Worm (Caenorhabditis elegans) whole organism, mixed stage, embryonic: ENCODE measurements around the gene F55C12.19.

ENCODE experiments used
- M03D4.4 ChIP-seq: sonication (generic microtip); optimal IDR thresholded peaks from 2 replicates; lab custom pipeline; 2017; ENCODE audit warnings: mild to moderate bottlenecking, missing genetic modification characterization, missing compliant biosample characterization
- bed-3 ChIP-seq: fragments of 200-800 bp; sonication (Bioruptor generic); optimal IDR thresholded peaks from 3 replicates; lab custom pipeline; 2018; ENCODE audit warnings: mild to moderate bottlenecking, missing genetic modification characterization, moderate library complexity, missing compliant biosample characterization
- blmp-1 ChIP-seq: fragments of 150-350 bp; optimal IDR thresholded peaks from 2 replicates; lab custom pipeline; 2014; ENCODE audit warnings: missing biosample characterization, missing genetic modification characterization
- ceh-39 ChIP-seq: fragments of 150-350 bp; optimal IDR thresholded peaks from 2 replicates; lab custom pipeline; 2014; ENCODE audit warnings: missing biosample characterization, missing genetic modification characterization
- ceh-43 ChIP-seq: fragments of 200-800 bp; sonication (Bioruptor generic); optimal IDR thresholded peaks from 2 replicates; lab custom pipeline; 2018; ENCODE audit warnings: mild to moderate bottlenecking, missing genetic modification characterization, moderate library complexity, missing compliant biosample characterization
- ceh-83 ChIP-seq: fragments of 200-800 bp; sonication (Bioruptor generic); optimal IDR thresholded peaks from 2 replicates; lab custom pipeline; 2018; ENCODE audit warnings: mild to moderate bottlenecking, missing genetic modification characterization, missing compliant biosample characterization
- ces-1 ChIP-seq: fragments of 150-350 bp; optimal IDR thresholded peaks from 2 replicates; lab custom pipeline; 2014; ENCODE audit warnings: missing biosample characterization, missing genetic modification reagents, missing genetic modification characterization
- cnd-1 ChIP-seq: fragments of 200-800 bp; sonication (Bioruptor generic); optimal IDR thresholded peaks from 2 replicates; lab custom pipeline; 2018; ENCODE audit warnings: mild to moderate bottlenecking, missing genetic modification characterization, missing compliant biosample characterization
- drap-1 ChIP-seq: fragments of 200-800 bp; sonication (Bioruptor generic); optimal IDR thresholded peaks from 3 replicates; lab custom pipeline; 2018; ENCODE audit warnings: mild to moderate bottlenecking, missing genetic modification characterization, missing compliant biosample characterization
- elt-1 ChIP-seq: sonication (generic microtip); optimal IDR thresholded peaks from 2 replicates; lab custom pipeline; 2017; ENCODE audit warnings: missing genetic modification characterization, mild to moderate bottlenecking, missing compliant biosample characterization, antibody characterized with exemption, moderate library complexity, borderline replicate concordance; ENCODE audit not compliant: insufficient read depth
- elt-3 ChIP-seq: fragments of 150-350 bp; optimal IDR thresholded peaks from 2 replicates; lab custom pipeline; 2014; ENCODE audit warnings: missing biosample characterization, missing genetic modification characterization
- flh-1 ChIP-seq: fragments of 200-800 bp; sonication (Bioruptor generic); optimal IDR thresholded peaks from 2 replicates; lab custom pipeline; 2018; ENCODE audit warnings: mild to moderate bottlenecking, missing genetic modification characterization, moderate library complexity, missing compliant biosample characterization
- ham-2 ChIP-seq: fragments of 200-800 bp; sonication (Bioruptor generic); optimal IDR thresholded peaks from 2 replicates; lab custom pipeline; 2018; ENCODE audit warnings: mild to moderate bottlenecking, missing genetic modification characterization, missing compliant biosample characterization
- hlh-1 ChIP-seq: fragments of 150-350 bp; optimal IDR thresholded peaks from 2 replicates; lab custom pipeline; 2014; ENCODE audit warnings: missing biosample characterization, missing genetic modification reagents, missing genetic modification characterization
- lin-13 ChIP-seq: fragments of 150-350 bp; optimal IDR thresholded peaks from 2 replicates; lab custom pipeline; 2014; ENCODE audit warnings: missing biosample characterization, missing genetic modification characterization
- lin-32 ChIP-seq: fragments of 200-800 bp; sonication (Bioruptor generic); optimal IDR thresholded peaks from 2 replicates; lab custom pipeline; 2018; ENCODE audit warnings: mild to moderate bottlenecking, missing genetic modification characterization, missing compliant biosample characterization
- lsy-2 ChIP-seq: fragments of 150-350 bp; optimal IDR thresholded peaks from 2 replicates; lab custom pipeline; 2014; ENCODE audit warnings: missing biosample characterization, missing genetic modification characterization
- mab-5 ChIP-seq: fragments of 150-350 bp; optimal IDR thresholded peaks from 2 replicates; lab custom pipeline; 2014; ENCODE audit warnings: missing biosample characterization, missing genetic modification characterization
- mls-2 ChIP-seq: sonication (generic microtip); optimal IDR thresholded peaks from 2 replicates; lab custom pipeline; 2016; ENCODE audit warnings: mild to moderate bottlenecking, missing genetic modification characterization, moderate library complexity, missing compliant biosample characterization
- nhr-12 ChIP-seq: fragments of 150-350 bp; optimal IDR thresholded peaks from 2 replicates; lab custom pipeline; 2014; ENCODE audit warnings: missing biosample characterization, missing genetic modification characterization
- nhr-2 ChIP-seq: fragments of 150-350 bp; optimal IDR thresholded peaks from 2 replicates; lab custom pipeline; 2014; ENCODE audit warnings: missing biosample characterization, missing genetic modification characterization
- nhr-237 ChIP-seq: fragments of 150-350 bp; optimal IDR thresholded peaks from 2 replicates; lab custom pipeline; 2014; ENCODE audit warnings: missing biosample characterization, missing genetic modification characterization
- nhr-28 ChIP-seq: fragments of 150-350 bp; optimal IDR thresholded peaks from 2 replicates; lab custom pipeline; 2014; ENCODE audit warnings: missing biosample characterization, missing genetic modification characterization
- nhr-76 ChIP-seq: sonication (generic microtip); optimal IDR thresholded peaks from 2 replicates; lab custom pipeline; 2017; ENCODE audit warnings: missing biosample characterization, missing genetic modification characterization
- pha-4 ChIP-seq: fragments of 150-350 bp; optimal IDR thresholded peaks from 2 replicates; lab custom pipeline; 2018; ENCODE audit warnings: missing biosample characterization, missing genetic modification reagents, missing genetic modification characterization
- sem-2 ChIP-seq: fragments of 200-800 bp; sonication (Bioruptor generic); optimal IDR thresholded peaks from 2 replicates; lab custom pipeline; 2018; ENCODE audit warnings: mild to moderate bottlenecking, missing genetic modification characterization, missing compliant biosample characterization
- snpc-4 ChIP-seq: fragments of 150-350 bp; optimal IDR thresholded peaks from 2 replicates; lab custom pipeline; 2014; ENCODE audit warnings: missing biosample characterization, missing genetic modification characterization
- sptf-1 ChIP-seq: sonication (generic microtip); optimal IDR thresholded peaks from 2 replicates; lab custom pipeline; 2017; ENCODE audit warnings: mild to moderate bottlenecking, missing genetic modification characterization, moderate library complexity, missing compliant biosample characterization
- tbx-8 ChIP-seq: fragments of 200-800 bp; sonication (Bioruptor generic); optimal IDR thresholded peaks from 2 replicates; lab custom pipeline; 2018; ENCODE audit warnings: mild to moderate bottlenecking, missing genetic modification characterization, moderate library complexity, missing compliant biosample characterization
- unc-120 ChIP-seq: sonication (generic microtip); optimal IDR thresholded peaks from 2 replicates; lab custom pipeline; 2017; ENCODE audit warnings: missing genetic modification characterization, missing compliant biosample characterization; ENCODE audit not compliant: poor library complexity, severe bottlenecking
- unc-39 ChIP-seq: fragments of 150-350 bp; optimal IDR thresholded peaks from 2 replicates; lab custom pipeline; 2014; ENCODE audit warnings: missing biosample characterization, missing genetic modification characterization
- unc-62 ChIP-seq: fragments of 150-350 bp; optimal IDR thresholded peaks from 2 replicates; lab custom pipeline; 2014; ENCODE audit warnings: missing biosample characterization, missing genetic modification reagents, missing genetic modification characterization
- zip-8 ChIP-seq: fragments of 150-350 bp; optimal IDR thresholded peaks from 2 replicates; lab custom pipeline; 2014; ENCODE audit warnings: missing biosample characterization, missing genetic modification characterization
- ztf-11 ChIP-seq: fragments of 150-350 bp; optimal IDR thresholded peaks from 2 replicates; lab custom pipeline; 2014; ENCODE audit warnings: missing biosample characterization, missing genetic modification characterization

F55C12.19 gene

ce11 chrII:5833136-5833535 lies 32.8 kb upstream of the F55C12.19 start, which contains the start of gene gtap-1:
Gene gtap-1, minus strand, starts transcription at chrII:5833236.
- no peak for TF ChIP-seq snpc-4 (tag; lab: Kevin White, UChicago)
- TF ChIP-seq M03D4.4 (tag; lab: Kevin White, UChicago): no peak
- no peak for TF ChIP-seq hlh-1
- TF ChIP-seq ceh-39 (tag; lab: Kevin White, UChicago): no peak
- TF ChIP-seq elt-1 (tag; lab: Kevin White, UChicago): no peak
- TF ChIP-seq, all 35 proteins: peak for 0

ce11 chrII:5835146-5835545 lies 30.8 kb upstream of the F55C12.19 start:
- no peak for TF ChIP-seq zip-8 (tag; lab: Kevin White, UChicago)

ce11 chrII:5836153-5836719 lies 29.7 kb upstream of the F55C12.19 start, which contains the start of gene fzo-1:
Gene fzo-1, minus strand, starts transcription at chrII:5836203.
- no peak for TF ChIP-seq elt-3 (tag; lab: Kevin White, UChicago)
- peak; percentile 20 for TF ChIP-seq ceh-39 (tag; lab: Kevin White, UChicago)
- TF ChIP-seq nhr-2 (tag; lab: Kevin White, UChicago): no peak
- TF ChIP-seq zip-8 (tag; lab: Kevin White, UChicago): no peak
- TF ChIP-seq nhr-237 (tag; lab: Kevin White, UChicago): peak; percentile 38
- TF ChIP-seq mab-5 (tag; lab: Kevin White, UChicago): no peak
- TF ChIP-seq mls-2 (tag; lab: Kevin White, UChicago): no peak
- peak; percentile 32 for TF ChIP-seq cnd-1 (tag; lab: Kevin White, UChicago)
- peak; percentile 19 for TF ChIP-seq bed-3
- no peak for TF ChIP-seq ztf-11 (tag; lab: Kevin White, UChicago)
- TF ChIP-seq lin-13 (tag; lab: Kevin White, UChicago): no peak
- no peak for TF ChIP-seq snpc-4 (tag; lab: Kevin White, UChicago)
- TF ChIP-seq ceh-83 (GFP tag; lab: Kevin White, UChicago): peak; percentile 59
- TF ChIP-seq pha-4 (tag; lab: Kevin White, UChicago): no peak
- peak; percentile 32 for TF ChIP-seq lsy-2 (tag; lab: Kevin White, UChicago)
- no peak for TF ChIP-seq drap-1 (GFP tag; lab: Kevin White, UChicago)
- TF ChIP-seq ces-1: peak; percentile 82
- TF ChIP-seq unc-120: peak; percentile 34
- no peak for TF ChIP-seq unc-39 (tag; lab: Kevin White, UChicago)
- TF ChIP-seq blmp-1 (tag; lab: Kevin White, UChicago): no peak
- TF ChIP-seq nhr-12 (tag; lab: Kevin White, UChicago): no peak
- TF ChIP-seq, all 35 proteins: peak for 8

- no peak for TF ChIP-seq drap-1 (GFP tag; lab: Kevin White, UChicago)
- no peak for TF ChIP-seq tbx-8 (GFP tag; lab: Kevin White, UChicago)
- TF ChIP-seq unc-62: no peak
- TF ChIP-seq ceh-43 (GFP tag; lab: Kevin White, UChicago): no peak
- TF ChIP-seq nhr-12 (tag; lab: Kevin White, UChicago): no peak
- no peak for TF ChIP-seq hlh-1
- no peak for TF ChIP-seq elt-1 (tag; lab: Kevin White, UChicago)
- no peak for TF ChIP-seq lsy-2 (tag; lab: Kevin White, UChicago)
- TF ChIP-seq elt-3 (tag; lab: Kevin White, UChicago): no peak
These were observed 27.5 kb upstream of the F55C12.19 start, which contains the start of gene ZK1248.15 for ce11 chrII:5838453-5838852. Gene ZK1248.15, minus strand, starts transcription at chrII:5838553.

- no peak for TF ChIP-seq ceh-39 (tag; lab: Kevin White, UChicago)
- TF ChIP-seq ces-1: peak; percentile 41
- peak; percentile 16 for TF ChIP-seq hlh-1
- peak; percentile 7 for TF ChIP-seq nhr-237 (tag; lab: Kevin White, UChicago)
These were observed 26.7 kb upstream of the F55C12.19 start, which contains the start of gene ZK1248.19 for ce11 chrII:5839227-5839626. Gene ZK1248.19, minus strand, starts transcription at chrII:5839414.

- no peak for TF ChIP-seq nhr-237 (tag; lab: Kevin White, UChicago)
- peak; percentile 75 for TF ChIP-seq unc-120
- TF ChIP-seq bed-3: no peak
- TF ChIP-seq unc-39 (tag; lab: Kevin White, UChicago): no peak
- TF ChIP-seq tbx-8 (GFP tag; lab: Kevin White, UChicago): no peak
- TF ChIP-seq lsy-2 (tag; lab: Kevin White, UChicago): no peak
- TF ChIP-seq nhr-12 (tag; lab: Kevin White, UChicago): no peak
- TF ChIP-seq nhr-2 (tag; lab: Kevin White, UChicago): no peak
- no peak for TF ChIP-seq drap-1 (GFP tag; lab: Kevin White, UChicago)
- peak; percentile 76 for TF ChIP-seq unc-62
- no peak for TF ChIP-seq sptf-1 (tag; lab: Kevin White, UChicago)
- no peak for TF ChIP-seq nhr-76
- no peak for TF ChIP-seq nhr-28 (tag; lab: Kevin White, UChicago)
- TF ChIP-seq hlh-1: peak; percentile 55
- no peak for TF ChIP-seq sem-2
- no peak for TF ChIP-seq ceh-83 (GFP tag; lab: Kevin White, UChicago)
- no peak for TF ChIP-seq lin-13 (tag; lab: Kevin White, UChicago)
- no peak for TF ChIP-seq snpc-4 (tag; lab: Kevin White, UChicago)
- TF ChIP-seq blmp-1 (tag; lab: Kevin White, UChicago): no peak
- no peak for TF ChIP-seq ham-2 (GFP tag; lab: Kevin White, UChicago)
- TF ChIP-seq zip-8 (tag; lab: Kevin White, UChicago): no peak
- TF ChIP-seq lin-32 (GFP tag; lab: Kevin White, UChicago): no peak
- peak; percentile 58 for TF ChIP-seq mab-5 (tag; lab: Kevin White, UChicago)
- no peak for TF ChIP-seq ceh-39 (tag; lab: Kevin White, UChicago)
- no peak for TF ChIP-seq cnd-1 (tag; lab: Kevin White, UChicago)
- TF ChIP-seq ceh-43 (GFP tag; lab: Kevin White, UChicago): no peak
- TF ChIP-seq mls-2 (tag; lab: Kevin White, UChicago): no peak
- no peak for TF ChIP-seq flh-1 (GFP tag; lab: Kevin White, UChicago)
These were observed 24.8 kb upstream of the F55C12.19 start, which contains the start of gene lec-5 for ce11 chrII:5841053-5841547. Gene lec-5, minus strand, starts transcription at chrII:5841103.
